Fruit fly (Drosophila melanogaster) whole organism, embryonic: Measurements from ENCODE around the gene CG5966.

Experiments
- Abd-B ChIP-seq: fragments of 200-800 bp; sonication (Bioruptor generic); optimal IDR thresholded peaks from 2 replicates; lab custom pipeline; 2018; ENCODE audit warnings: missing biosample characterization, mild to moderate bottlenecking, missing genetic modification characterization, moderate library complexity
- Blimp-1 ChIP-seq: fragments of 200-800 bp; sonication (Bioruptor generic); optimal IDR thresholded peaks from 3 replicates; lab custom pipeline; 2018; ENCODE audit warnings: missing biosample characterization, missing genetic modification characterization, mild to moderate bottlenecking, moderate library complexity, missing genetic modification reagents
- C15 ChIP-seq: fragments of 200-800 bp; sonication (Bioruptor generic); IDR thresholded peaks from 3 replicates; pipeline ENCODE4 v1.3.6; 2022; ENCODE audit warnings: missing biosample characterization, missing genetic modification characterization
- CG10959 ChIP-seq: fragments of 200-800 bp; sonication (Bioruptor generic); IDR thresholded peaks from 2 replicates; pipeline ENCODE4 v1.3.6; 2022; ENCODE audit warnings: missing biosample characterization, missing genetic modification characterization
- CG11093 ChIP-seq: fragments of 200-800 bp; sonication (Bioruptor generic); IDR thresholded peaks from 3 replicates; pipeline ENCODE4 v1.3.6; 2022; ENCODE audit warnings: missing biosample characterization, missing genetic modification characterization
- CG11723 ChIP-seq: fragments of 200-800 bp; sonication (Bioruptor generic); optimal IDR thresholded peaks from 2 replicates; lab custom pipeline; 2017; ENCODE audit warnings: missing biosample characterization, mild to moderate bottlenecking, missing genetic modification characterization
- CG14441 ChIP-seq: fragments of 200-800 bp; sonication (Bioruptor generic); IDR thresholded peaks from 2 replicates; pipeline ENCODE4 v1.3.6; 2022; ENCODE audit warnings: missing biosample characterization, missing genetic modification characterization
- CG15269 ChIP-seq: fragments of 200-800 bp; sonication (Bioruptor generic); optimal IDR thresholded peaks from 2 replicates; lab custom pipeline; 2018; ENCODE audit warnings: missing biosample characterization, mild to moderate bottlenecking, missing genetic modification characterization, moderate library complexity
- CG16813 ChIP-seq: fragments of 200-800 bp; sonication (Bioruptor generic); IDR thresholded peaks from 3 replicates; pipeline ENCODE4 v1.3.6; 2022; ENCODE audit warnings: missing biosample characterization, missing genetic modification characterization; ENCODE audit not compliant: partially characterized antibody
- CG1792 ChIP-seq: fragments of 200-800 bp; sonication (Bioruptor generic); optimal IDR thresholded peaks from 2 replicates; lab custom pipeline; 2016; ENCODE audit warnings: missing biosample characterization, missing genetic modification characterization
- CG18476 ChIP-seq: fragments of 200-800 bp; sonication (Bioruptor generic); optimal IDR thresholded peaks from 2 replicates; lab custom pipeline; 2016; ENCODE audit warnings: missing biosample characterization, mild to moderate bottlenecking, missing genetic modification characterization
- CG2120 ChIP-seq: fragments of 200-800 bp; sonication (Bioruptor generic); optimal IDR thresholded peaks from 3 replicates; lab custom pipeline; 2016; ENCODE audit warnings: missing biosample characterization, missing genetic modification characterization
- CG2889 ChIP-seq: fragments of 200-800 bp; sonication (Bioruptor generic); IDR thresholded peaks from 3 replicates; pipeline ENCODE4 v1.3.6; 2022; ENCODE audit warnings: missing biosample characterization, missing genetic modification characterization
- CG5245 ChIP-seq: fragments of 200-800 bp; sonication (Bioruptor generic); optimal IDR thresholded peaks from 3 replicates; lab custom pipeline; 2016; ENCODE audit warnings: missing biosample characterization, missing genetic modification characterization
- CG6683 ChIP-seq: fragments of 200-800 bp; sonication (Bioruptor generic); optimal IDR thresholded peaks from 2 replicates; lab custom pipeline; 2017; ENCODE audit warnings: missing biosample characterization, mild to moderate bottlenecking, missing genetic modification characterization, missing genetic modification reagents
- CG8359 ChIP-seq: fragments of 200-800 bp; sonication (Bioruptor generic); optimal IDR thresholded peaks from 2 replicates; lab custom pipeline; 2017; ENCODE audit warnings: missing biosample characterization, mild to moderate bottlenecking, missing genetic modification characterization, borderline replicate concordance
- Camta ChIP-seq: fragments of 200-800 bp; sonication (Bioruptor generic); optimal IDR thresholded peaks from 2 replicates; lab custom pipeline; 2016; ENCODE audit warnings: missing biosample characterization, missing genetic modification characterization
- Chrac-16 ChIP-seq: fragments of 200-800 bp; sonication (Bioruptor generic); optimal IDR thresholded peaks from 3 replicates; lab custom pipeline; 2016; ENCODE audit warnings: missing biosample characterization, missing genetic modification characterization
- D19B ChIP-seq: fragments of 200-800 bp; sonication (Bioruptor generic); optimal IDR thresholded peaks from 2 replicates; lab custom pipeline; 2017; ENCODE audit warnings: missing biosample characterization, mild to moderate bottlenecking, missing genetic modification characterization
- Dbx ChIP-seq: fragments of 200-800 bp; sonication (Bioruptor generic); IDR thresholded peaks from 3 replicates; pipeline ENCODE4 v1.3.6; 2022; ENCODE audit warnings: missing biosample characterization, missing genetic modification characterization
- Drgx ChIP-seq: fragments of 200-800 bp; sonication (Bioruptor generic); IDR thresholded peaks from 2 replicates; pipeline ENCODE4 v1.3.6; 2022; ENCODE audit warnings: missing biosample characterization, missing genetic modification characterization
- Eip74EF ChIP-seq, 2 experiments: fragments of 200-800 bp in 1 of 2; fragments of >200 bp in 1 of 2; sonication (Bioruptor generic) in 1 of 2; optimal IDR thresholded peaks; 2 replicates each; lab custom pipeline; 2017 to 2019; ENCODE audit warnings: missing biosample characterization in 2 of 2, missing genetic modification characterization in 2 of 2, mild to moderate bottlenecking in 1 of 2, moderate library complexity in 1 of 2
- Ets97D ChIP-seq: fragments of 200-800 bp; sonication (Bioruptor generic); optimal IDR thresholded peaks from 3 replicates; lab custom pipeline; 2016; ENCODE audit warnings: missing biosample characterization, missing genetic modification characterization
- GATAe ChIP-seq: fragments of 200-800 bp; sonication (Bioruptor generic); conservative IDR thresholded peaks from 2 replicates; pipeline ENCODE4 v1.3.6; 2022; ENCODE audit warnings: missing biosample characterization, missing genetic modification characterization
- Hey ChIP-seq: fragments of 200-800 bp; sonication (Bioruptor generic); optimal IDR thresholded peaks from 3 replicates; lab custom pipeline; 2018; ENCODE audit warnings: missing biosample characterization, mild to moderate bottlenecking, missing genetic modification characterization
- HmgD ChIP-seq: fragments of 200-800 bp; sonication (Bioruptor generic); optimal IDR thresholded peaks from 3 replicates; lab custom pipeline; 2016; ENCODE audit warnings: missing biosample characterization, missing genetic modification characterization
- Hsf ChIP-seq: fragments of 200-800 bp; sonication (Bioruptor generic); optimal IDR thresholded peaks from 3 replicates; lab custom pipeline; 2016; ENCODE audit warnings: missing biosample characterization, missing genetic modification characterization
- MESR4 ChIP-seq: fragments of 200-800 bp; sonication (Bioruptor generic); optimal IDR thresholded peaks from 2 replicates; lab custom pipeline; 2018; ENCODE audit warnings: missing biosample characterization, mild to moderate bottlenecking, missing genetic modification characterization, moderate library complexity
- NfI ChIP-seq: fragments of 200-800 bp; sonication (Bioruptor generic); optimal IDR thresholded peaks from 3 replicates; lab custom pipeline; 2018; ENCODE audit warnings: missing biosample characterization, mild to moderate bottlenecking, missing genetic modification characterization, moderate library complexity
- Sin3A ChIP-seq: fragments of >200 bp; optimal IDR thresholded peaks from 2 replicates; lab custom pipeline; 2018
- Taf1 ChIP-seq: fragments of 200-800 bp; sonication (Bioruptor generic); IDR thresholded peaks from 2 replicates; pipeline ENCODE4 v1.3.6; 2022; ENCODE audit warnings: missing biosample characterization, missing genetic modification characterization
- Xbp1 ChIP-seq: fragments of 200-800 bp; sonication (Bioruptor generic); optimal IDR thresholded peaks from 3 replicates; lab custom pipeline; 2016; ENCODE audit warnings: missing biosample characterization, mild to moderate bottlenecking, missing genetic modification characterization
- Xrp1 ChIP-seq: fragments of 200-800 bp; sonication (Bioruptor generic); IDR thresholded peaks from 2 replicates; pipeline ENCODE4 v1.3.6; 2022; ENCODE audit warnings: missing biosample characterization, missing genetic modification characterization
- cas ChIP-seq: fragments of 200-800 bp; sonication (Bioruptor generic); IDR thresholded peaks from 2 replicates; pipeline ENCODE4 v1.3.6; 2022; ENCODE audit warnings: missing biosample characterization, missing genetic modification characterization
- chm ChIP-seq: fragments of 200-800 bp; sonication (Bioruptor generic); IDR thresholded peaks from 2 replicates; pipeline ENCODE4 v1.3.6; 2022; ENCODE audit warnings: missing biosample characterization, missing genetic modification characterization
- gem ChIP-seq: fragments of 200-800 bp; sonication (Bioruptor generic); optimal IDR thresholded peaks from 2 replicates; lab custom pipeline; 2019; ENCODE audit warnings: missing biosample characterization, mild to moderate bottlenecking, missing genetic modification characterization, moderate library complexity
- lbe ChIP-seq: fragments of 200-800 bp; sonication (Bioruptor generic); optimal IDR thresholded peaks from 2 replicates; lab custom pipeline; 2016; ENCODE audit warnings: missing biosample characterization, mild to moderate bottlenecking, missing genetic modification characterization
- lmd ChIP-seq: fragments of 200-800 bp; sonication (Bioruptor generic); IDR thresholded peaks from 2 replicates; pipeline ENCODE4 v1.3.6; 2022; ENCODE audit warnings: missing biosample characterization, missing genetic modification characterization
- odd ChIP-seq: fragments of 200-800 bp; sonication (Bioruptor generic); optimal IDR thresholded peaks from 2 replicates; lab custom pipeline; 2017; ENCODE audit warnings: missing biosample characterization, mild to moderate bottlenecking, missing genetic modification characterization
- pan ChIP-seq, 4 experiments: fragments of >200 bp in 3 of 4; fragments of 200-800 bp in 1 of 4; sonication (Bioruptor generic) in 1 of 4; optimal IDR thresholded peaks in 3 of 4; IDR thresholded peaks in 1 of 4; 2 replicates each; pipeline versions ENCODE4 v1.3.6 to Lab custom; 2017 to 2022; ENCODE audit warnings: missing biosample characterization in 2 of 4, missing genetic modification characterization in 2 of 4, mixed read lengths in 1 of 4
- pnt ChIP-seq: fragments of 200-800 bp; sonication (Bioruptor generic); optimal IDR thresholded peaks from 3 replicates; lab custom pipeline; 2016; ENCODE audit warnings: missing biosample characterization, missing genetic modification characterization
- repo ChIP-seq: fragments of 200-800 bp; sonication (Bioruptor generic); optimal IDR thresholded peaks from 2 replicates; lab custom pipeline; 2016; ENCODE audit warnings: missing biosample characterization, missing genetic modification characterization
- tna ChIP-seq: fragments of 200-800 bp; sonication (Bioruptor generic); IDR thresholded peaks from 2 replicates; pipeline ENCODE4 v1.3.6; 2022; ENCODE audit warnings: missing biosample characterization, missing genetic modification characterization; ENCODE audit not compliant: partially characterized antibody
- trh ChIP-seq: fragments of 200-800 bp; sonication (Bioruptor generic); optimal IDR thresholded peaks from 2 replicates; lab custom pipeline; 2016; ENCODE audit warnings: missing biosample characterization, missing genetic modification characterization
- ttk ChIP-seq: fragments of 200-800 bp; sonication (Bioruptor generic); IDR thresholded peaks from 2 replicates; pipeline ENCODE4 v2.1.2; 2022; ENCODE audit warnings: missing biosample characterization, missing genetic modification characterization
- twi ChIP-seq: fragments of 200-800 bp; optimal IDR thresholded peaks from 2 replicates; lab custom pipeline; 2019; ENCODE audit warnings: missing biosample characterization, mild to moderate bottlenecking, missing genetic modification characterization, moderate library complexity
- tx ChIP-seq: fragments of 200-800 bp; sonication (Bioruptor generic); optimal IDR thresholded peaks from 2 replicates; lab custom pipeline; 2016; ENCODE audit warnings: missing biosample characterization, missing genetic modification characterization
- unpg ChIP-seq: fragments of 200-800 bp; sonication (Bioruptor generic); optimal IDR thresholded peaks from 3 replicates; lab custom pipeline; 2018; ENCODE audit warnings: missing biosample characterization, mild to moderate bottlenecking, missing genetic modification characterization, moderate library complexity
- usp ChIP-seq: fragments of >200 bp; optimal IDR thresholded peaks from 2 replicates; lab custom pipeline; 2017; ENCODE audit warnings: missing biosample characterization, missing genetic modification characterization
- zen ChIP-seq: fragments of 200-800 bp; sonication (Bioruptor generic); optimal IDR thresholded peaks from 3 replicates; lab custom pipeline; 2018; ENCODE audit warnings: missing biosample characterization, mild to moderate bottlenecking, missing genetic modification characterization, moderate library complexity

The CG5966 gene

dm6 chrX:6031692-6032091 lies 43.1 kb downstream of the CG5966 start (continued):
- no peak for TF ChIP-seq MESR4 (GFP tag; lab: Kevin White, UChicago)
- TF ChIP-seq Sin3A (lab: Kevin White, UChicago), result no peak
- TF ChIP-seq Chrac-16 (GFP tag; lab: Kevin White, UChicago), result peak; percentile 77
- TF ChIP-seq pnt, result peak; percentile 85
- TF ChIP-seq HmgD (GFP tag; lab: Kevin White, UChicago), result peak; percentile 37
- no peak for TF ChIP-seq C15 (GFP tag; lab: Robert Waterston, UW)
- peak; percentile 60 for TF ChIP-seq CG18476
- TF ChIP-seq tx (GFP tag; lab: Kevin White, UChicago), result peak; percentile 67
- peak; percentile 59; the same call in 2 of the 3 replicates for TF ChIP-seq CG11093 (GFP tag; lab: Robert Waterston, UW)
- 0 out of 3 replicates have a peak, but pooled peaks have one; percentile 39 for TF ChIP-seq CG2889 (GFP tag; lab: Robert Waterston, UW)
- TF ChIP-seq Dbx, result peak; percentile 70; the same call in 1 of the 3 replicates
- peak; percentile 71 for TF ChIP-seq Hsf (GFP tag; lab: Kevin White, UChicago)
- TF ChIP-seq Eip74EF (GFP tag; optimal IDR thresholded peaks at IDR 0.05; lab: Kevin White, UChicago), result peak in 1 of 2 experiments; percentile 68
- TF ChIP-seq Camta (GFP tag; lab: Kevin White, UChicago), result peak; percentile 74
- peak; percentile 60 for TF ChIP-seq NfI (GFP tag; lab: Kevin White, UChicago)
- peak; percentile 66 for TF ChIP-seq repo (GFP tag; lab: Kevin White, UChicago)
- TF ChIP-seq pan (optimal IDR thresholded peaks at IDR 0.05; lab: Kevin White, UChicago), result no peak
- TF ChIP-seq pan (GFP tag; optimal IDR thresholded peaks at IDR 0.05 in 1 of 2, IDR thresholded peaks at IDR 0.05 in 1 of 2), result peak in 1 of 2 experiments; percentile 82
- TF ChIP-seq Abd-B, result peak; percentile 46
- TF ChIP-seq gem, result peak; percentile 86
- TF ChIP-seq cas (GFP tag; lab: Robert Waterston, UW), result no peak
- TF ChIP-seq twi (tag; lab: Kevin White, UChicago), result peak; percentile 64
- no peak for TF ChIP-seq CG16813
- TF ChIP-seq CG15269, result peak; percentile 76
- TF ChIP-seq ttk (GFP tag; lab: Robert Waterston, UW), result peak; percentile 70
- TF ChIP-seq CG5245 (GFP tag; lab: Kevin White, UChicago), result peak; percentile 77
- TF ChIP-seq GATAe (GFP tag; lab: Robert Waterston, UW), result no peak
- TF ChIP-seq CG11723 (GFP tag; lab: Kevin White, UChicago), result peak; percentile 54
- no peak for TF ChIP-seq tna (GFP tag; lab: Robert Waterston, UW)
- 0 out of 2 replicates have a peak, but pooled peaks have one; percentile 27 for TF ChIP-seq Taf1 (GFP tag; lab: Robert Waterston, UW)
- TF ChIP-seq Xrp1 (GFP tag; lab: Robert Waterston, UW), result peak; percentile 89
- TF ChIP-seq lbe (GFP tag; lab: Kevin White, UChicago), result no peak
- no peak for TF ChIP-seq Drgx (GFP tag; lab: Robert Waterston, UW)
- TF ChIP-seq lmd, result peak; percentile 73
- TF ChIP-seq trh, result peak; percentile 50
- TF ChIP-seq CG2120 (GFP tag; lab: Kevin White, UChicago), result peak; percentile 77
- peak; percentile 77 for TF ChIP-seq unpg (GFP tag; lab: Kevin White, UChicago)
- TF ChIP-seq usp, result no peak
- TF ChIP-seq Xbp1, result peak; percentile 77
- peak; percentile 32 for TF ChIP-seq Ets97D (GFP tag; lab: Kevin White, UChicago)
- TF ChIP-seq D19B (GFP tag; lab: Kevin White, UChicago), result no peak
- TF ChIP-seq CG10959 (GFP tag; lab: Robert Waterston, UW), result peak; percentile 79
- TF ChIP-seq CG1792, result peak; percentile 57
- peak; percentile 74 for TF ChIP-seq CG8359 (GFP tag; lab: Kevin White, UChicago)
- TF ChIP-seq zen, result peak; percentile 69
- TF ChIP-seq Blimp-1 (GFP tag; lab: Kevin White, UChicago), result peak; percentile 78
- TF ChIP-seq CG14441, result peak; percentile 72
- TF ChIP-seq CG6683 (GFP tag; lab: Kevin White, UChicago), result peak; percentile 52
- peak; percentile 90 for TF ChIP-seq Hey (tag; lab: Kevin White, UChicago)
- peak; percentile 86; the same call in 1 of the 2 replicates for TF ChIP-seq chm (GFP tag; lab: Robert Waterston, UW)
- TF ChIP-seq odd, result peak; percentile 79
